Fruit fly (Drosophila melanogaster): ENCODE measurements around the gene CG17593.

- TF ChIP-seq usp (GFP tag; optimal IDR thresholded peaks at IDR 0.05) = no peak
- no peak for TF ChIP-seq Dll (optimal IDR thresholded peaks at IDR 0.05)
Measured at dm6 chr2L:3465426-3465825, 49.2 kb upstream of the CG17593 start.
